Worm (Caenorhabditis elegans) whole organism, late embryonic: ENCODE measurements around the gene cid-1.

Experiments used
- lim-6 ChIP-seq: sonication (generic microtip); optimal IDR thresholded peaks from 2 replicates; lab custom pipeline; 2016; ENCODE audit warnings: missing genetic modification characterization, missing compliant biosample characterization
- nfya-1 ChIP-seq: sonication (generic microtip); optimal IDR thresholded peaks from 2 replicates; lab custom pipeline; 2017; ENCODE audit warnings: missing genetic modification characterization, mild to moderate bottlenecking, missing compliant biosample characterization, antibody characterized with exemption, moderate library complexity
- nhr-232 ChIP-seq: sonication (generic microtip); optimal IDR thresholded peaks from 2 replicates; lab custom pipeline; 2016; ENCODE audit warnings: missing genetic modification characterization, missing compliant biosample characterization
- pha-2 ChIP-seq: sonication (generic microtip); optimal IDR thresholded peaks from 2 replicates; lab custom pipeline; 2017; ENCODE audit warnings: mild to moderate bottlenecking, missing genetic modification characterization, missing compliant biosample characterization
- sox-4 ChIP-seq: sonication (generic microtip); optimal IDR thresholded peaks from 2 replicates; lab custom pipeline; 2017; ENCODE audit warnings: mild to moderate bottlenecking, missing genetic modification characterization, inconsistent platforms, missing compliant biosample characterization

- TF ChIP-seq nfya-1 (tag; lab: Kevin White, UChicago): no peak
- no peak for TF ChIP-seq nhr-232
- TF ChIP-seq sox-4: no peak
- TF ChIP-seq pha-2: no peak
- TF ChIP-seq lim-6: no peak
Observed at ce11 chrIII:5215375-5215774, 41.7 kb downstream of the cid-1 start, which contains the start of gene ZC155.4.
